Worm (Caenorhabditis elegans) whole organism, mixed stage, embryonic: ENCODE results near the gene T19D12.1.

Experiments used
- blmp-1 ChIP-seq: fragments of 150-350 bp; optimal IDR thresholded peaks from 2 replicates; lab custom pipeline; 2014; ENCODE audit warnings: missing biosample characterization, missing genetic modification characterization
- elt-1 ChIP-seq: sonication (generic microtip); optimal IDR thresholded peaks from 2 replicates; lab custom pipeline; 2017; ENCODE audit warnings: missing genetic modification characterization, mild to moderate bottlenecking, missing compliant biosample characterization, antibody characterized with exemption, moderate library complexity, borderline replicate concordance; ENCODE audit not compliant: insufficient read depth
- lin-13 ChIP-seq: fragments of 150-350 bp; optimal IDR thresholded peaks from 2 replicates; lab custom pipeline; 2014; ENCODE audit warnings: missing biosample characterization, missing genetic modification characterization
- lsy-2 ChIP-seq: fragments of 150-350 bp; optimal IDR thresholded peaks from 2 replicates; lab custom pipeline; 2014; ENCODE audit warnings: missing biosample characterization, missing genetic modification characterization
- mls-2 ChIP-seq: sonication (generic microtip); optimal IDR thresholded peaks from 2 replicates; lab custom pipeline; 2016; ENCODE audit warnings: mild to moderate bottlenecking, missing genetic modification characterization, moderate library complexity, missing compliant biosample characterization
- nhr-2 ChIP-seq: fragments of 150-350 bp; optimal IDR thresholded peaks from 2 replicates; lab custom pipeline; 2014; ENCODE audit warnings: missing biosample characterization, missing genetic modification characterization
- nhr-76 ChIP-seq: sonication (generic microtip); optimal IDR thresholded peaks from 2 replicates; lab custom pipeline; 2017; ENCODE audit warnings: missing biosample characterization, missing genetic modification characterization
- pha-4 ChIP-seq: fragments of 150-350 bp; optimal IDR thresholded peaks from 2 replicates; lab custom pipeline; 2018; ENCODE audit warnings: missing biosample characterization, missing genetic modification reagents, missing genetic modification characterization
- snpc-4 ChIP-seq: fragments of 150-350 bp; optimal IDR thresholded peaks from 2 replicates; lab custom pipeline; 2014; ENCODE audit warnings: missing biosample characterization, missing genetic modification characterization
- unc-62 ChIP-seq: fragments of 150-350 bp; optimal IDR thresholded peaks from 2 replicates; lab custom pipeline; 2014; ENCODE audit warnings: missing biosample characterization, missing genetic modification reagents, missing genetic modification characterization

ce11 chrII:6646903-6647302, 19.8 kb upstream of the T19D12.1 start:
- no peak for TF ChIP-seq elt-1 (tag; lab: Kevin White, UChicago)
- no peak for TF ChIP-seq nhr-76 (tag; lab: Kevin White, UChicago)
- TF ChIP-seq lin-13: no peak
- no peak for TF ChIP-seq blmp-1 (tag; lab: Kevin White, UChicago)
- no peak for TF ChIP-seq pha-4 (tag; lab: Kevin White, UChicago)
- TF ChIP-seq unc-62 (GFP tag; lab: Kevin White, UChicago): no peak
- TF ChIP-seq snpc-4: no peak
- TF ChIP-seq nhr-2 (tag; lab: Kevin White, UChicago): no peak
- no peak for TF ChIP-seq lsy-2 (tag; lab: Kevin White, UChicago)
- no peak for TF ChIP-seq mls-2 (tag; lab: Kevin White, UChicago)
